Fruit fly (Drosophila melanogaster) whole organism, prepupa: ENCODE measurements around the gene CG45218.

Experiments
- Blimp-1 ChIP-seq: fragments of 200-800 bp; sonication (Bioruptor generic); optimal IDR thresholded peaks from 3 replicates; lab custom pipeline; 2017; ENCODE audit warnings: missing biosample characterization, missing genetic modification characterization, mild to moderate bottlenecking, moderate library complexity, missing genetic modification reagents
- CG10631 ChIP-seq: fragments of 200-800 bp; sonication (Bioruptor generic); optimal IDR thresholded peaks from 2 replicates; lab custom pipeline; 2016; ENCODE audit warnings: missing biosample characterization, missing genetic modification characterization
- CG10669 ChIP-seq: fragments of 200-800 bp; sonication (Bioruptor generic); optimal IDR thresholded peaks from 3 replicates; lab custom pipeline; 2018; ENCODE audit warnings: missing biosample characterization, mild to moderate bottlenecking, missing genetic modification characterization, moderate library complexity
- CG11294 ChIP-seq: fragments of 200-800 bp; sonication (Bioruptor generic); IDR thresholded peaks from 2 replicates; pipeline ENCODE4 v1.3.6; 2022; ENCODE audit warnings: missing biosample characterization, missing genetic modification characterization
- CG11762 ChIP-seq: fragments of 200-800 bp; sonication (Bioruptor generic); optimal IDR thresholded peaks from 3 replicates; lab custom pipeline; 2016; ENCODE audit warnings: missing biosample characterization, missing genetic modification characterization; ENCODE audit not compliant: insufficient read depth
- CG11902 ChIP-seq: fragments of 200-800 bp; sonication (Bioruptor generic); optimal IDR thresholded peaks from 3 replicates; lab custom pipeline; 2016; ENCODE audit warnings: missing biosample characterization, missing genetic modification characterization
- CG15336 ChIP-seq: fragments of 200-800 bp; sonication (Bioruptor generic); IDR thresholded peaks from 2 replicates; pipeline ENCODE4 v1.3.6; 2022; ENCODE audit warnings: missing biosample characterization, missing genetic modification characterization
- CG1621 ChIP-seq: fragments of 200-800 bp; sonication (Bioruptor generic); optimal IDR thresholded peaks from 3 replicates; lab custom pipeline; 2018; ENCODE audit warnings: missing biosample characterization, mild to moderate bottlenecking, missing genetic modification characterization
- CG16779 ChIP-seq: fragments of 200-800 bp; sonication (Bioruptor generic); optimal IDR thresholded peaks from 3 replicates; lab custom pipeline; 2017; ENCODE audit warnings: missing biosample characterization, mild to moderate bottlenecking, missing genetic modification characterization
- CG3032 ChIP-seq: fragments of 200-800 bp; optimal IDR thresholded peaks from 2 replicates; lab custom pipeline; 2019; ENCODE audit warnings: missing biosample characterization, mild to moderate bottlenecking, missing genetic modification characterization, moderate library complexity
- CG4318 ChIP-seq: fragments of 200-800 bp; sonication (Bioruptor generic); optimal IDR thresholded peaks from 3 replicates; lab custom pipeline; 2017; ENCODE audit warnings: missing biosample characterization, mild to moderate bottlenecking, missing genetic modification characterization
- CG6163 ChIP-seq: fragments of 200-800 bp; sonication (Bioruptor generic); IDR thresholded peaks from 3 replicates; pipeline ENCODE4 v1.3.6; 2022; ENCODE audit warnings: missing biosample characterization, missing genetic modification characterization
- CG6276 ChIP-seq: fragments of 200-800 bp; sonication (Bioruptor generic); optimal IDR thresholded peaks from 2 replicates; lab custom pipeline; 2017; ENCODE audit warnings: missing biosample characterization, mild to moderate bottlenecking, missing genetic modification characterization
- CG6808 ChIP-seq: fragments of 200-800 bp; sonication (Bioruptor generic); optimal IDR thresholded peaks from 3 replicates; lab custom pipeline; 2017; ENCODE audit warnings: missing biosample characterization, missing genetic modification characterization, mild to moderate bottlenecking, moderate library complexity, missing genetic modification reagents
- CG7368 ChIP-seq: fragments of 200-800 bp; sonication (Bioruptor generic); optimal IDR thresholded peaks from 3 replicates; lab custom pipeline; 2016; ENCODE audit warnings: missing biosample characterization, missing genetic modification characterization
- CG8319 ChIP-seq: fragments of 200-800 bp; sonication (Bioruptor generic); optimal IDR thresholded peaks from 3 replicates; lab custom pipeline; 2016; ENCODE audit warnings: missing biosample characterization, missing genetic modification characterization
- Eip75B ChIP-seq: fragments of 200-800 bp; sonication (Bioruptor generic); optimal IDR thresholded peaks from 3 replicates; lab custom pipeline; 2016; ENCODE audit warnings: missing biosample characterization, missing genetic modification characterization
- Eip78C ChIP-seq: fragments of 200-800 bp; sonication (Bioruptor generic); peaks from one replicate; lab custom pipeline; 2016; ENCODE audit warnings: missing biosample characterization, missing genetic modification characterization
- Ets21C ChIP-seq: fragments of 200-800 bp; sonication (Bioruptor generic); optimal IDR thresholded peaks from 3 replicates; lab custom pipeline; 2016; ENCODE audit warnings: missing biosample characterization, missing genetic modification characterization
- Ets96B ChIP-seq: fragments of 200-800 bp; optimal IDR thresholded peaks from 2 replicates; lab custom pipeline; 2019; ENCODE audit warnings: missing biosample characterization, mild to moderate bottlenecking, missing genetic modification characterization, moderate library complexity
- Gug ChIP-seq: fragments of 200-800 bp; sonication (Bioruptor generic); IDR thresholded peaks from 2 replicates; pipeline ENCODE4 v1.3.6; 2022; ENCODE audit warnings: missing biosample characterization, missing genetic modification characterization
- Hr38 ChIP-seq: sonication (Bioruptor generic); optimal IDR thresholded peaks from 2 replicates; lab custom pipeline; 2016; ENCODE audit warnings: missing biosample characterization, missing genetic modification characterization
- Hr39 ChIP-seq: fragments of 200-800 bp; sonication (Bioruptor generic); optimal IDR thresholded peaks from 2 replicates; lab custom pipeline; 2016; ENCODE audit warnings: missing biosample characterization, missing genetic modification characterization
- Hr4 ChIP-seq: fragments of 200-800 bp; sonication (Bioruptor generic); optimal IDR thresholded peaks from 3 replicates; lab custom pipeline; 2016; ENCODE audit warnings: missing biosample characterization, missing genetic modification characterization
- Lpt ChIP-seq: fragments of 200-800 bp; sonication (Bioruptor generic); optimal IDR thresholded peaks from 3 replicates; lab custom pipeline; 2016; ENCODE audit warnings: missing biosample characterization, missing genetic modification characterization
- Met ChIP-seq: fragments of 200-800 bp; sonication (Bioruptor generic); optimal IDR thresholded peaks from 3 replicates; lab custom pipeline; 2016; ENCODE audit warnings: missing biosample characterization, missing genetic modification characterization
- OdsH ChIP-seq: fragments of 200-800 bp; sonication (Bioruptor generic); optimal IDR thresholded peaks from 3 replicates; lab custom pipeline; 2016; ENCODE audit warnings: missing biosample characterization, missing genetic modification characterization
- Smox ChIP-seq: fragments of 200-800 bp; sonication (Bioruptor generic); optimal IDR thresholded peaks from 3 replicates; lab custom pipeline; 2016; ENCODE audit warnings: missing biosample characterization, missing genetic modification characterization
- Sox102F ChIP-seq: fragments of 200-800 bp; sonication (Bioruptor generic); optimal IDR thresholded peaks from 2 replicates; lab custom pipeline; 2016; ENCODE audit warnings: missing biosample characterization, mild to moderate bottlenecking, missing genetic modification characterization
- Sox14 ChIP-seq: fragments of 200-800 bp; sonication (Bioruptor generic); optimal IDR thresholded peaks from 3 replicates; lab custom pipeline; 2016; ENCODE audit warnings: missing biosample characterization, missing genetic modification characterization
- acj6 ChIP-seq: fragments of 200-800 bp; sonication (Bioruptor generic); optimal IDR thresholded peaks from 3 replicates; lab custom pipeline; 2016; ENCODE audit warnings: missing biosample characterization, missing genetic modification characterization
- cyc ChIP-seq: fragments of 200-800 bp; sonication (Bioruptor generic); optimal IDR thresholded peaks from 3 replicates; lab custom pipeline; 2016; ENCODE audit warnings: missing biosample characterization, missing genetic modification characterization
- dac ChIP-seq: fragments of 200-800 bp; sonication (Bioruptor generic); optimal IDR thresholded peaks from 2 replicates; lab custom pipeline; 2017; ENCODE audit warnings: missing biosample characterization, mild to moderate bottlenecking, missing genetic modification characterization
- dsx ChIP-seq: fragments of 200-800 bp; optimal IDR thresholded peaks from 3 replicates; lab custom pipeline; 2019; ENCODE audit warnings: missing biosample characterization, mild to moderate bottlenecking, missing genetic modification characterization, moderate library complexity; ENCODE audit not compliant: poor library complexity, severe bottlenecking
- fd59A ChIP-seq: fragments of 200-800 bp; sonication (Bioruptor generic); optimal IDR thresholded peaks from 2 replicates; lab custom pipeline; 2017; ENCODE audit warnings: missing biosample characterization, mild to moderate bottlenecking, missing genetic modification characterization, missing genetic modification reagents
- fd85E ChIP-seq: fragments of 200-800 bp; sonication (Bioruptor generic); optimal IDR thresholded peaks from 3 replicates; lab custom pipeline; 2016; ENCODE audit warnings: missing biosample characterization, missing genetic modification characterization
- fkh ChIP-seq: fragments of 200-800 bp; sonication (Bioruptor generic); optimal IDR thresholded peaks from 3 replicates; lab custom pipeline; 2017; ENCODE audit warnings: missing biosample characterization, mild to moderate bottlenecking, missing genetic modification characterization, moderate library complexity
- lz ChIP-seq: fragments of 200-800 bp; sonication (Bioruptor generic); optimal IDR thresholded peaks from 3 replicates; lab custom pipeline; 2016; ENCODE audit warnings: missing biosample characterization, missing genetic modification characterization
- net ChIP-seq: fragments of 200-800 bp; sonication (Bioruptor generic); optimal IDR thresholded peaks from 3 replicates; lab custom pipeline; 2016; ENCODE audit warnings: missing biosample characterization, missing genetic modification characterization
- spab ChIP-seq: fragments of 200-800 bp; sonication (Bioruptor generic); optimal IDR thresholded peaks from 2 replicates; lab custom pipeline; 2017; ENCODE audit warnings: missing biosample characterization, mild to moderate bottlenecking, missing genetic modification characterization, missing genetic modification reagents
- ss ChIP-seq, 2 experiments: fragments of 200-800 bp; sonication (Bioruptor generic); optimal IDR thresholded peaks; 2 replicates in 1 of 2; 3 replicates in 1 of 2; lab custom pipeline; 2017 to 2018; ENCODE audit warnings: mild to moderate bottlenecking in 2 of 2, missing biosample characterization in 2 of 2, missing genetic modification characterization in 2 of 2, moderate library complexity in 1 of 2
- topi ChIP-seq: fragments of 200-800 bp; sonication (Bioruptor generic); optimal IDR thresholded peaks from 3 replicates; lab custom pipeline; 2016; ENCODE audit warnings: missing biosample characterization, missing genetic modification characterization
- vri ChIP-seq: fragments of 200-800 bp; sonication (Bioruptor generic); optimal IDR thresholded peaks from 3 replicates; lab custom pipeline; 2016; ENCODE audit warnings: missing biosample characterization, mild to moderate bottlenecking, missing genetic modification characterization

CG45218 gene

dm6 chr3R:15293005-15293877, 2.6 kb upstream of the CG45218 start (continued):
- TF ChIP-seq CG1621 (tag; lab: Kevin White, UChicago) (no peak), CG6808 (peak; percentile 44)

dm6 chr3R:15292241-15293004, 1.8 kb upstream of the CG45218 start:
- TF ChIP-seq vri = peak; percentile 93
- no peak for TF ChIP-seq CG6808
- TF ChIP-seq Hr39 (GFP tag; lab: Kevin White, UChicago) = peak; percentile 1
- peak; percentile 4 for TF ChIP-seq Eip78C (GFP tag; lab: Kevin White, UChicago)
- TF ChIP-seq fkh = no peak

dm6 chr3R:15291551-15292223, 1.1 kb upstream of the CG45218 start:
- TF ChIP-seq OdsH (GFP tag; lab: Kevin White, UChicago) (no peak), CG4318 (GFP tag; lab: Kevin White, UChicago) (no peak), fd85E (GFP tag; lab: Kevin White, UChicago) (no peak), fkh (no peak), spab (no peak), CG7368 (GFP tag; lab: Kevin White, UChicago) (no peak), ss (GFP tag; optimal IDR thresholded peaks at IDR 0.05; lab: Kevin White, UChicago) (peak in 1 of 2 experiments; percentile 46), cyc (GFP tag; lab: Kevin White, UChicago) (no peak), CG8319 (GFP tag; lab: Kevin White, UChicago) (no peak), Eip75B (GFP tag; lab: Kevin White, UChicago) (no peak), Lpt (no peak), CG6276 (GFP tag; lab: Kevin White, UChicago) (peak; percentile 29), Hr4 (GFP tag; lab: Kevin White, UChicago) (no peak), Ets21C (no peak), Hr38 (no peak), acj6 (GFP tag; lab: Kevin White, UChicago) (no peak), Met (GFP tag; lab: Kevin White, UChicago) (no peak), Ets96B (tag; lab: Kevin White, UChicago) (no peak), Sox14 (GFP tag; lab: Kevin White, UChicago) (peak; percentile 9), CG15336 (GFP tag; lab: Robert Waterston, UW) (no peak), topi (GFP tag; lab: Kevin White, UChicago) (no peak), fd59A (GFP tag; lab: Kevin White, UChicago) (peak; percentile 24), Blimp-1 (GFP tag; lab: Kevin White, UChicago) (no peak), net (GFP tag; lab: Kevin White, UChicago) (peak; percentile 3), CG3032 (peak; percentile 53), Smox (no peak), dac (GFP tag; lab: Kevin White, UChicago) (no peak), lz (GFP tag; lab: Kevin White, UChicago) (no peak), Gug (GFP tag; lab: Robert Waterston, UW) (no peak), CG11902 (GFP tag; lab: Kevin White, UChicago) (no peak), vri (peak; percentile 58), CG10669 (GFP tag; lab: Kevin White, UChicago) (no peak), CG6808 (no peak), CG11762 (GFP tag; lab: Kevin White, UChicago) (no peak), Hr39 (GFP tag; lab: Kevin White, UChicago) (no peak), CG6163 (GFP tag; lab: Robert Waterston, UW) (no peak), CG10631 (GFP tag; lab: Kevin White, UChicago) (no peak), CG11294 (GFP tag; lab: Robert Waterston, UW) (no peak), dsx (GFP tag; lab: Kevin White, UChicago) (no peak), Sox102F (no peak), CG16779 (tag; lab: Kevin White, UChicago) (no peak)
